Worm (Caenorhabditis elegans): ENCODE results near the gene stip-1.

The stip-1 gene

ce11 chrII:10321410-10321809, 28.4 kb downstream of the stip-1 start, which contains the start of gene idpp-4:
idpp-4 (plus strand) TSS chrII:10321460.
- TF ChIP-seq pax-3 (tag; optimal IDR thresholded peaks at IDR 0.05) (no peak), hlh-4 (tag; optimal IDR thresholded peaks at IDR 0.05) (no peak), mef-2 (tag; optimal IDR thresholded peaks at IDR 0.05) (no peak), elt-3 (tag; optimal IDR thresholded peaks at IDR 0.05) (no peak), zag-1 (tag; optimal IDR thresholded peaks at IDR 0.05) (no peak), xbp-1 (tag; optimal IDR thresholded peaks at IDR 0.05) (no peak), ama-1 (optimal IDR thresholded peaks at IDR 0.05) (no peak), efl-1 (optimal IDR thresholded peaks at IDR 0.05) (no peak), efl-1 (GFP tag; optimal IDR thresholded peaks at IDR 0.05 in 1 of 2) (peak in 1 of 2 experiments; percentile 23)

ce11 chrII:10317007-10317406, 32.8 kb downstream of the stip-1 start, which contains the start of gene M02G9.4:
M02G9.4 (plus strand) TSS chrII:10317307.
- no peak for TF ChIP-seq rnt-1 (tag; optimal IDR thresholded peaks at IDR 0.05)
- no peak for TF ChIP-seq lin-14 (GFP tag; optimal IDR thresholded peaks at IDR 0.05)
- TF ChIP-seq grh-1 (GFP tag; IDR thresholded peaks at IDR 0.05): no peak
- TF ChIP-seq sptf-1 (tag; optimal IDR thresholded peaks at IDR 0.05): no peak
- TF ChIP-seq F16B12.6 (tag; optimal IDR thresholded peaks at IDR 0.05): no peak
- TF ChIP-seq nhr-19 (GFP tag; conservative IDR thresholded peaks at IDR 0.05): no peak
- TF ChIP-seq lin-13 (GFP tag; optimal IDR thresholded peaks at IDR 0.05): no peak
- no peak for TF ChIP-seq Y116A8C.19 (tag; optimal IDR thresholded peaks at IDR 0.05; ENCODE audit: borderline replicate concordance)
- TF ChIP-seq unc-130 (tag; optimal IDR thresholded peaks at IDR 0.05): no peak
- no peak for TF ChIP-seq unc-98 (GFP tag; IDR thresholded peaks at IDR 0.05)
- no peak for TF ChIP-seq isw-1 (GFP tag; IDR thresholded peaks at IDR 0.05)
- no peak for TF ChIP-seq ets-5 (GFP tag; IDR thresholded peaks at IDR 0.05)
- no peak for TF ChIP-seq fos-1 (tag; optimal IDR thresholded peaks at IDR 0.05)
- no peak for TF ChIP-seq hlh-17 (GFP tag; optimal IDR thresholded peaks at IDR 0.05; ENCODE audit: borderline replicate concordance)
- TF ChIP-seq nhr-71 (tag; optimal IDR thresholded peaks at IDR 0.05): no peak
- TF ChIP-seq mep-1 (tag; optimal IDR thresholded peaks at IDR 0.05): no peak

ce11 chrII:10316119-10316518, 33.7 kb downstream of the stip-1 start, which contains the start of gene gcy-5:
gcy-5 (minus strand) TSS chrII:10316219.
- TF ChIP-seq unc-62 (GFP tag; optimal IDR thresholded peaks at IDR 0.05): no peak
- no peak for TF ChIP-seq sup-37 (GFP tag; optimal IDR thresholded peaks at IDR 0.05)
- TF ChIP-seq vab-15 (tag; optimal IDR thresholded peaks at IDR 0.05): no peak
- TF ChIP-seq nhr-12 (tag; optimal IDR thresholded peaks at IDR 0.05): no peak
- no peak for TF ChIP-seq fkh-10 (GFP tag; optimal IDR thresholded peaks at IDR 0.05)
- no peak for TF ChIP-seq dpl-1 (GFP tag; optimal IDR thresholded peaks at IDR 0.05)
- TF ChIP-seq fos-1 (tag; optimal IDR thresholded peaks at IDR 0.05): no peak
- TF ChIP-seq lin-14 (GFP tag; optimal IDR thresholded peaks at IDR 0.05): no peak
- no peak for TF ChIP-seq pqm-1 (tag; optimal IDR thresholded peaks at IDR 0.05)
- no peak for TF ChIP-seq ztf-4 (tag; optimal IDR thresholded peaks at IDR 0.05)
- TF ChIP-seq nhr-11 (tag; optimal IDR thresholded peaks at IDR 0.05): no peak
- no peak for TF ChIP-seq skn-1 (tag; optimal IDR thresholded peaks at IDR 0.05)
- TF ChIP-seq nhr-85 (tag): no peak
- TF ChIP-seq rnt-1 (tag; optimal IDR thresholded peaks at IDR 0.05): no peak
- TF ChIP-seq unc-30 (tag; optimal IDR thresholded peaks at IDR 0.05): no peak
- TF ChIP-seq egl-13 (tag; optimal IDR thresholded peaks at IDR 0.05): no peak

- TF ChIP-seq pqm-1 (tag; optimal IDR thresholded peaks at IDR 0.05) (no peak), blmp-1 (tag; optimal IDR thresholded peaks at IDR 0.05) (no peak), irx-1 (tag; optimal IDR thresholded peaks at IDR 0.05) (no peak), dpl-1 (GFP tag; optimal IDR thresholded peaks at IDR 0.05) (no peak), fos-1 (tag; optimal IDR thresholded peaks at IDR 0.05) (no peak), lin-39 (tag; optimal IDR thresholded peaks at IDR 0.05) (no peak), lin-35 (GFP tag; optimal IDR thresholded peaks at IDR 0.05) (no peak), grh-1 (GFP tag; IDR thresholded peaks at IDR 0.05) (no peak), mep-1 (tag; optimal IDR thresholded peaks at IDR 0.05) (no peak), aly-2 (tag; optimal IDR thresholded peaks at IDR 0.05) (no peak), snpc-4 (tag; optimal IDR thresholded peaks at IDR 0.05) (no peak), nhr-76 (tag; optimal IDR thresholded peaks at IDR 0.05) (no peak)
These were observed 34.6 kb downstream of the stip-1 start, which contains the start of gene idpp-8 for ce11 chrII:10315252-10315651. idpp-8 (plus strand) TSS chrII:10315552.
